Worm (Caenorhabditis elegans): ENCODE data around the gene F54D12.9.
A peak's percentile ranks its signal among the peaks of the same experiment; 100 is the strongest.

The F54D12.9 gene

DNA sequence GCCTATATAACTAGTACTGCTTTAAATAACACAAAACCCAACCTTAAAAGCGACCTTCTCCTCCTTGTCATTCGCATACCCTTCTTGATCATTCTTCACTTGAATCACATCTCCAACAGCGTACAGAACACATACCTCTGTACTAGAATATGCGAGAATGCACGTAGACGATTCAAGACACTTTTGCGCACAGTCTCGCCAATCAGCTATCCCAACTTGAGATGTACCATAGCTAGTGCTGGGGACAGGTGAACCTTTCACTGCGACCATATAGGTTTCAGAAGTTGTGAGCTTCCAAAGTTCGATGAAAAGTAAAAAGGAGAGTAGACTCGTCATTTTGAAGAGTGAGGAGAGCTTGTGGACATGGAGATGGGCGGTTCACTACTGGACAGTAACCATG is 16.2 kb upstream of the F54D12.9 start, which contains the start of gene F54D12.8:
Gene F54D12.8 (minus strand): TSS at position 336 of the 400 bp plus-strand sequence.
- TF ChIP-seq unc-62 (GFP tag; optimal IDR thresholded peaks at IDR 0.05 in 1 of 2) (peak in 1 of 2 experiments; percentile 96), unc-62 (tag; optimal IDR thresholded peaks at IDR 0.05) (no peak), Y75B8A.6 (GFP tag; IDR thresholded peaks at IDR 0.05) (no peak)

DNA sequence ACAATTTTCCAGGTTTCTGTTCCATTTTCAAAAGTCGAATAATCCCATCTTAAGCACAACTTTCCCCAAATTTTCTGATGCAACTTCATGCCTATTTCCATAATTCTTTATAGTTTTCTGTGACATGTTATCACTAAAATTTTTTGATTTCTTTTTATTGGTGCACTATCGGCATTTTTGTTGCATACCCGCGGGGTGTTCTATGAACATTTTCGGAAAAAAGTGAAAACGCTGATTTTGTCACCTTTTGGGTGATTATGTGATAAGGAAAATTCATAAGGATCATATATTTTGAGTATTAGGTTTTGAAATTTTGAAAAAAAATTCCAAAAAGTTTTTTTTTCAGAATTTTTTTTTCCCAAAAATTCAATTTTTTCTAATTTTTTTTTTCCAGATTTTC is 5.0 kb upstream of the F54D12.9 start, which contains the start of gene aat-7:
Gene aat-7 (plus strand): TSS at position 393 of the 400 bp plus-strand sequence.
- no peak for TF ChIP-seq nhr-6 (tag; optimal IDR thresholded peaks at IDR 0.05)
- no peak for TF ChIP-seq Y5F2A.4 (GFP tag; optimal IDR thresholded peaks at IDR 0.05)
- peak; percentile 37 for TF ChIP-seq nhr-77 (tag; optimal IDR thresholded peaks at IDR 0.05)
- TF ChIP-seq daf-8 (GFP tag; IDR thresholded peaks at IDR 0.05), result no peak
- no peak for TF ChIP-seq ceh-20 (GFP tag; IDR thresholded peaks at IDR 0.05)
- TF ChIP-seq aha-1 (tag), result no peak
- TF ChIP-seq nhr-42 (GFP tag; IDR thresholded peaks at IDR 0.05), result no peak
- peak; percentile 87 for TF ChIP-seq dmd-6 (GFP tag; IDR thresholded peaks at IDR 0.05)
- TF ChIP-seq gei-8 (GFP tag; optimal IDR thresholded peaks at IDR 0.05), result no peak
- TF ChIP-seq F37D6.2 (tag; optimal IDR thresholded peaks at IDR 0.05), result no peak
- no peak for TF ChIP-seq ceh-62 (tag; optimal IDR thresholded peaks at IDR 0.05)
- TF ChIP-seq R02D3.7 (tag; optimal IDR thresholded peaks at IDR 0.05), result no peak
- no peak for TF ChIP-seq ztf-7 (tag; optimal IDR thresholded peaks at IDR 0.05)
- no peak for TF ChIP-seq lsy-2 (tag; optimal IDR thresholded peaks at IDR 0.05)
- peak; percentile 83 for TF ChIP-seq nhr-28 (tag; optimal IDR thresholded peaks at IDR 0.05)
- TF ChIP-seq spr-1 (tag; optimal IDR thresholded peaks at IDR 0.05), result no peak
- TF ChIP-seq madf-5 (GFP tag; IDR thresholded peaks at IDR 0.05), result no peak
- peak; percentile 79 for TF ChIP-seq pqm-1 (tag; optimal IDR thresholded peaks at IDR 0.05)
- TF ChIP-seq unc-130 (GFP tag; optimal IDR thresholded peaks at IDR 0.05), result no peak
- TF ChIP-seq php-3 (GFP tag; IDR thresholded peaks at IDR 0.05), result peak; percentile 74; the same call in 1 of the 2 replicates
- TF ChIP-seq hlh-11 (tag; optimal IDR thresholded peaks at IDR 0.05), result peak; percentile 55
- TF ChIP-seq dpl-1 (GFP tag; optimal IDR thresholded peaks at IDR 0.05), result no peak
- TF ChIP-seq D1046.2 (GFP tag; IDR thresholded peaks at IDR 0.05), result no peak
- no peak for TF ChIP-seq F10B5.3 (tag; optimal IDR thresholded peaks at IDR 0.05)

DNA sequence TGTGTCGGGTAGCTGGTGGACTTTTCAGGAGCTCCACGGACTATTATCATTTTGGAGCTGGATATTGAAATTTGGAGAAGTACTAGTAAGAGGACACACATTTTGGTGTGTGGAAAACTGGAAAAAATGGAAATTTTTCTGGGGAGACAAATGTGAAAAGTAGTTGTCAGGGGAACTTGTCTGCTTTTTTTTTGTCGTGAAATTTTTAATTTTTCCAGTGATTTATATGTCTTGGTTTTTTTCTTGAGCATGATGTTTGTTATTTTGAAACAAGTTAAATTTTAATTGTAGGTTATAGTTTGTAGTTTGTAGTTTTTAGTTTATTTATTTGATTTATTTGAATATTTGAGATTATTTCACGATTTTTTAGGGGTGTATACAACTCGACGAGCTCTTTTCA is 3.8 kb upstream of the F54D12.9 start, which contains the start of gene F54D12.7:
Gene F54D12.7 (minus strand): TSS at position 101 of the 400 bp plus-strand sequence.
- TF ChIP-seq nhr-41 (GFP tag; IDR thresholded peaks at IDR 0.05) (no peak), nhr-42 (GFP tag; IDR thresholded peaks at IDR 0.05) (no peak), nhr-11 (tag; optimal IDR thresholded peaks at IDR 0.05) (no peak), spr-3 (GFP tag; optimal IDR thresholded peaks at IDR 0.05) (no peak), ctbp-1 (GFP tag; IDR thresholded peaks at IDR 0.05) (no peak), ZK546.5 (tag; optimal IDR thresholded peaks at IDR 0.05) (no peak), unc-62 (GFP tag; optimal IDR thresholded peaks at IDR 0.05 in 1 of 2) (no peak), unc-62 (tag; optimal IDR thresholded peaks at IDR 0.05) (no peak), tag-97 (GFP tag; IDR thresholded peaks at IDR 0.05) (no peak), daf-8 (GFP tag; IDR thresholded peaks at IDR 0.05) (no peak), ztf-11 (tag; optimal IDR thresholded peaks at IDR 0.05) (no peak), mep-1 (tag; optimal IDR thresholded peaks at IDR 0.05) (no peak), zfp-2 (tag; optimal IDR thresholded peaks at IDR 0.05) (no peak), hlh-30 (tag; optimal IDR thresholded peaks at IDR 0.05; ENCODE audit: insufficient read depth) (no peak), Y75B8A.6 (GFP tag; IDR thresholded peaks at IDR 0.05) (no peak), lin-29 (GFP tag; IDR thresholded peaks at IDR 0.05) (no peak), nhr-48 (tag; optimal IDR thresholded peaks at IDR 0.05) (no peak), dmd-9 (GFP tag; IDR thresholded peaks at IDR 0.05) (no peak), mxl-3 (GFP tag; optimal IDR thresholded peaks at IDR 0.05) (no peak)

All from whole organism, L4 larva.